Fruit fly (Drosophila melanogaster) whole organism, pupa: ENCODE results near the gene CG4645.

Experiments
- CG15710 ChIP-seq: fragments of 200-800 bp; sonication (Bioruptor generic); optimal IDR thresholded peaks from 2 replicates; lab custom pipeline; 2018; ENCODE audit warnings: missing biosample characterization, mild to moderate bottlenecking, missing genetic modification characterization, moderate library complexity
- CG34367 ChIP-seq: fragments of 200-800 bp; sonication (Bioruptor generic); optimal IDR thresholded peaks from 2 replicates; lab custom pipeline; 2018; ENCODE audit warnings: missing biosample characterization, mild to moderate bottlenecking, missing genetic modification characterization
- CG4496 ChIP-seq: fragments of 200-800 bp; sonication (Bioruptor generic); IDR thresholded peaks from 3 replicates; pipeline ENCODE4 v1.3.6; 2022; ENCODE audit warnings: missing biosample characterization, missing genetic modification characterization
- CG8159 ChIP-seq: fragments of 200-800 bp; sonication (Bioruptor generic); optimal IDR thresholded peaks from 3 replicates; lab custom pipeline; 2018; ENCODE audit warnings: missing biosample characterization, mild to moderate bottlenecking, missing genetic modification characterization, moderate library complexity
- CG8301 ChIP-seq: fragments of 200-800 bp; sonication (Bioruptor generic); optimal IDR thresholded peaks from 2 replicates; lab custom pipeline; 2018; ENCODE audit warnings: missing biosample characterization, mild to moderate bottlenecking, missing genetic modification characterization
- D1 ChIP-seq: fragments of 200-800 bp; sonication (Bioruptor generic); optimal IDR thresholded peaks from 2 replicates; lab custom pipeline; 2018; ENCODE audit warnings: missing biosample characterization, mild to moderate bottlenecking, missing genetic modification characterization, moderate library complexity
- EcR ChIP-seq: fragments of 200-800 bp; sonication (Bioruptor generic); optimal IDR thresholded peaks from 3 replicates; lab custom pipeline; 2019; ENCODE audit warnings: missing biosample characterization, missing genetic modification characterization, mild to moderate bottlenecking, moderate library complexity, missing genetic modification reagents
- Pif1B ChIP-seq: fragments of 200-800 bp; sonication (Bioruptor generic); optimal IDR thresholded peaks from 3 replicates; lab custom pipeline; 2016; ENCODE audit warnings: missing biosample characterization, missing genetic modification characterization
- rn ChIP-seq: fragments of 200-800 bp; sonication (Bioruptor generic); IDR thresholded peaks from 2 replicates; pipeline ENCODE4 v1.3.6; 2022; ENCODE audit warnings: missing biosample characterization, missing genetic modification characterization

dm6 chrX:12890166-12890825 lies 19.5 kb upstream of the CG4645 start:
- no peak for TF ChIP-seq EcR (GFP tag; lab: Kevin White, UChicago)
- peak; percentile 34 for TF ChIP-seq CG15710 (tag; lab: Kevin White, UChicago)
- no peak for TF ChIP-seq rn (GFP tag; lab: Robert Waterston, UW)
- peak; percentile 56 for TF ChIP-seq CG8159 (tag; lab: Kevin White, UChicago)
- TF ChIP-seq D1 (tag; lab: Kevin White, UChicago): no peak
- TF ChIP-seq CG34367: peak; percentile 41
- peak; percentile 38 for TF ChIP-seq CG8301 (tag; lab: Kevin White, UChicago)
- TF ChIP-seq Pif1B (GFP tag; lab: Kevin White, UChicago): peak; percentile 43
- TF ChIP-seq CG4496 (GFP tag; lab: Robert Waterston, UW): no peak
